Fruit fly (Drosophila melanogaster) whole organism, embryonic: ENCODE results near the gene Gart.
A peak's percentile ranks its signal among the peaks of the same experiment; 100 is the strongest.

Source experiments
- Atf6 ChIP-seq: fragments of 200-800 bp; sonication (Bioruptor generic); IDR thresholded peaks from 2 replicates; pipeline ENCODE4 v1.3.6; 2022; ENCODE audit warnings: missing biosample characterization, missing genetic modification characterization
- Awh ChIP-seq: fragments of 200-800 bp; sonication (Bioruptor generic); IDR thresholded peaks from 2 replicates; pipeline ENCODE4, ENCODE4 v1.3.6; 2022; ENCODE audit warnings: missing biosample characterization, missing genetic modification characterization
- CG10267 ChIP-seq: fragments of 200-800 bp; sonication (Bioruptor generic); optimal IDR thresholded peaks from 2 replicates; lab custom pipeline; 2018; ENCODE audit warnings: missing biosample characterization, mild to moderate bottlenecking, missing genetic modification characterization, moderate library complexity
- CG11247 ChIP-seq: fragments of 200-800 bp; sonication (Bioruptor generic); IDR thresholded peaks from 2 replicates; pipeline ENCODE4 v1.3.6; 2022; ENCODE audit warnings: missing biosample characterization, missing genetic modification characterization
- CG12155 ChIP-seq: fragments of 200-800 bp; sonication (Bioruptor generic); optimal IDR thresholded peaks from 3 replicates; lab custom pipeline; 2016; ENCODE audit warnings: missing biosample characterization, missing genetic modification characterization
- CG13424 ChIP-seq: fragments of 200-800 bp; sonication (Bioruptor generic); optimal IDR thresholded peaks from 2 replicates; lab custom pipeline; 2019; ENCODE audit warnings: missing biosample characterization, mild to moderate bottlenecking, missing genetic modification characterization, moderate library complexity
- CG13894 ChIP-seq: fragments of 200-800 bp; sonication (Bioruptor generic); optimal IDR thresholded peaks from 3 replicates; lab custom pipeline; 2018; ENCODE audit warnings: missing biosample characterization, mild to moderate bottlenecking, missing genetic modification characterization, moderate library complexity
- CG16813 ChIP-seq: fragments of 200-800 bp; sonication (Bioruptor generic); IDR thresholded peaks from 3 replicates; pipeline ENCODE4 v1.3.6; 2022; ENCODE audit warnings: missing biosample characterization, missing genetic modification characterization; ENCODE audit not compliant: partially characterized antibody
- CG17361 ChIP-seq: fragments of 200-800 bp; sonication (Bioruptor generic); IDR thresholded peaks from 3 replicates; pipeline ENCODE4 v1.3.6; 2022; ENCODE audit warnings: missing biosample characterization, missing genetic modification characterization
- CG2889 ChIP-seq: fragments of 200-800 bp; sonication (Bioruptor generic); IDR thresholded peaks from 3 replicates; pipeline ENCODE4 v1.3.6; 2022; ENCODE audit warnings: missing biosample characterization, missing genetic modification characterization
- CG30431 ChIP-seq: fragments of 200-800 bp; sonication (Bioruptor generic); optimal IDR thresholded peaks from 2 replicates; lab custom pipeline; 2017; ENCODE audit warnings: missing biosample characterization, missing genetic modification characterization
- CG31365 ChIP-seq: fragments of 200-800 bp; sonication (Bioruptor generic); optimal IDR thresholded peaks from 2 replicates; lab custom pipeline; 2018; ENCODE audit warnings: missing biosample characterization, mild to moderate bottlenecking, missing genetic modification characterization
- CG32532 ChIP-seq: fragments of 200-800 bp; sonication (Bioruptor generic); IDR thresholded peaks from 2 replicates; pipeline ENCODE4 v1.3.6; 2022; ENCODE audit warnings: missing biosample characterization, missing genetic modification characterization
- CG32772 ChIP-seq: fragments of 200-800 bp; sonication (Bioruptor generic); IDR thresholded peaks from 2 replicates; pipeline ENCODE4 v1.3.6; 2022; ENCODE audit warnings: missing biosample characterization, missing genetic modification characterization
- CG34224 ChIP-seq: fragments of 200-800 bp; sonication (Bioruptor generic); IDR thresholded peaks from 3 replicates; pipeline ENCODE4 v1.3.6; 2022; ENCODE audit warnings: missing biosample characterization, missing genetic modification characterization; ENCODE audit not compliant: partially characterized antibody
- CG34422 ChIP-seq: fragments of 200-800 bp; sonication (Bioruptor generic); IDR thresholded peaks from 3 replicates; pipeline ENCODE4 v1.3.6; 2022; ENCODE audit warnings: missing biosample characterization, missing genetic modification characterization
- CG6175 ChIP-seq: fragments of 200-800 bp; sonication (Bioruptor generic); IDR thresholded peaks from 3 replicates; pipeline ENCODE4 v1.3.6; 2022; ENCODE audit warnings: missing biosample characterization, missing genetic modification characterization
- CG6254 ChIP-seq: fragments of 200-800 bp; sonication (Bioruptor generic); optimal IDR thresholded peaks from 3 replicates; lab custom pipeline; 2017; ENCODE audit warnings: mild to moderate bottlenecking, missing biosample characterization, missing genetic modification reagents, missing genetic modification characterization
- CG6272 ChIP-seq: fragments of 200-800 bp; sonication (Bioruptor generic); IDR thresholded peaks from 2 replicates; pipeline ENCODE4 v1.3.6; 2022; ENCODE audit warnings: missing biosample characterization, missing genetic modification characterization
- CG7839 ChIP-seq: fragments of 200-800 bp; sonication (Bioruptor generic); optimal IDR thresholded peaks from 3 replicates; lab custom pipeline; 2018; ENCODE audit warnings: missing biosample characterization, mild to moderate bottlenecking, missing genetic modification characterization, moderate library complexity
- CG9215 ChIP-seq: fragments of 200-800 bp; sonication (Bioruptor generic); IDR thresholded peaks from 2 replicates; pipeline ENCODE4 v1.3.6; 2022; ENCODE audit warnings: missing biosample characterization, missing genetic modification characterization
- CG9817 ChIP-seq: fragments of 200-800 bp; sonication (Bioruptor generic); optimal IDR thresholded peaks from 2 replicates; lab custom pipeline; 2018; ENCODE audit warnings: missing biosample characterization, mild to moderate bottlenecking, missing genetic modification characterization, moderate library complexity
- HHEX ChIP-seq: fragments of 200-800 bp; sonication (Bioruptor generic); optimal IDR thresholded peaks from 3 replicates; lab custom pipeline; 2017; ENCODE audit warnings: missing biosample characterization, mild to moderate bottlenecking, missing genetic modification characterization, missing genetic modification reagents
- Hr3 ChIP-seq: fragments of 200-800 bp; sonication (Bioruptor generic); optimal IDR thresholded peaks from 3 replicates; lab custom pipeline; 2016; ENCODE audit warnings: missing biosample characterization, missing genetic modification characterization
- Hr78 ChIP-seq, 2 experiments: fragments of 200-800 bp in 1 of 2; fragments of >200 bp in 1 of 2; sonication (Bioruptor generic) in 1 of 2; optimal IDR thresholded peaks; 2 replicates each; lab custom pipeline; 2017 to 2019; ENCODE audit warnings: missing biosample characterization in 2 of 2, missing genetic modification characterization in 2 of 2, mild to moderate bottlenecking in 1 of 2, moderate library complexity in 1 of 2
- Meics ChIP-seq: fragments of 200-800 bp; sonication (Bioruptor generic); optimal IDR thresholded peaks from 2 replicates; lab custom pipeline; 2017; ENCODE audit warnings: missing biosample characterization, mild to moderate bottlenecking, missing genetic modification characterization
- Ravus ChIP-seq: fragments of 200-800 bp; sonication (Bioruptor generic); IDR thresholded peaks from 2 replicates; pipeline ENCODE4 v1.3.6; 2022; ENCODE audit warnings: missing biosample characterization, missing genetic modification characterization
- TFAM ChIP-seq: fragments of 200-800 bp; sonication (Bioruptor generic); optimal IDR thresholded peaks from 2 replicates; lab custom pipeline; 2017; ENCODE audit warnings: missing biosample characterization, missing genetic modification characterization, inconsistent platforms
- Taf1 ChIP-seq: fragments of 200-800 bp; sonication (Bioruptor generic); IDR thresholded peaks from 2 replicates; pipeline ENCODE4 v1.3.6; 2022; ENCODE audit warnings: missing biosample characterization, missing genetic modification characterization
- Xrp1 ChIP-seq: fragments of 200-800 bp; sonication (Bioruptor generic); IDR thresholded peaks from 2 replicates; pipeline ENCODE4 v1.3.6; 2022; ENCODE audit warnings: missing biosample characterization, missing genetic modification characterization
- ac ChIP-seq: fragments of 200-800 bp; sonication (Bioruptor generic); optimal IDR thresholded peaks from 3 replicates; lab custom pipeline; 2017; ENCODE audit warnings: missing biosample characterization, mild to moderate bottlenecking, missing genetic modification characterization
- ara ChIP-seq: fragments of 200-800 bp; sonication (Bioruptor generic); IDR thresholded peaks from 2 replicates; pipeline ENCODE4 v1.3.6; 2022; ENCODE audit warnings: missing biosample characterization, missing genetic modification characterization
- cg ChIP-seq: fragments of 200-800 bp; sonication (Bioruptor generic); optimal IDR thresholded peaks from 3 replicates; lab custom pipeline; 2019; ENCODE audit warnings: missing biosample characterization, mild to moderate bottlenecking, missing genetic modification characterization, moderate library complexity
- chinmo ChIP-seq: fragments of 200-800 bp; sonication (Bioruptor generic); IDR thresholded peaks from 4 replicates; pipeline ENCODE4 v1.3.6; 2022; ENCODE audit warnings: missing biosample characterization, missing genetic modification characterization; ENCODE audit not compliant: partially characterized antibody
- emc ChIP-seq: fragments of 200-800 bp; sonication (Bioruptor generic); optimal IDR thresholded peaks from 2 replicates; lab custom pipeline; 2016; ENCODE audit warnings: missing biosample characterization, missing genetic modification characterization
- eyg ChIP-seq: fragments of 200-800 bp; sonication (Bioruptor generic); optimal IDR thresholded peaks from 3 replicates; lab custom pipeline; 2016; ENCODE audit warnings: missing biosample characterization, missing genetic modification characterization
- fru ChIP-seq: fragments of >200 bp; optimal IDR thresholded peaks from 2 replicates; lab custom pipeline; 2017
- ftz-f1 ChIP-seq: fragments of 200-800 bp; sonication (Bioruptor generic); optimal IDR thresholded peaks from 2 replicates; lab custom pipeline; 2016; ENCODE audit warnings: missing biosample characterization, missing genetic modification characterization
- grn ChIP-seq: fragments of 200-800 bp; sonication (Bioruptor generic); optimal IDR thresholded peaks from 3 replicates; lab custom pipeline; 2017; ENCODE audit warnings: missing biosample characterization, missing genetic modification characterization
- gro ChIP-seq: fragments of 200-800 bp; sonication (Bioruptor generic); optimal IDR thresholded peaks from 2 replicates; lab custom pipeline; 2016; ENCODE audit warnings: missing biosample characterization, missing genetic modification characterization
- her ChIP-seq: fragments of 200-800 bp; sonication (Bioruptor generic); optimal IDR thresholded peaks from 2 replicates; lab custom pipeline; 2016; ENCODE audit warnings: missing biosample characterization, missing genetic modification characterization
- lab ChIP-seq: fragments of 200-800 bp; sonication (Bioruptor generic); optimal IDR thresholded peaks from 3 replicates; lab custom pipeline; 2017; ENCODE audit warnings: missing biosample characterization, missing genetic modification characterization, mild to moderate bottlenecking, moderate library complexity, missing genetic modification reagents
- maf-S ChIP-seq: fragments of 200-800 bp; sonication (Bioruptor generic); optimal IDR thresholded peaks from 2 replicates; lab custom pipeline; 2016; ENCODE audit warnings: missing biosample characterization, missing genetic modification characterization
- nau ChIP-seq: fragments of 200-800 bp; sonication (Bioruptor generic); optimal IDR thresholded peaks from 3 replicates; lab custom pipeline; 2017; ENCODE audit warnings: missing biosample characterization, mild to moderate bottlenecking, missing genetic modification characterization, missing genetic modification reagents
- sens ChIP-seq: fragments of 200-800 bp; sonication (Bioruptor generic); peaks from one replicate; lab custom pipeline; 2016; ENCODE audit warnings: missing biosample characterization, missing genetic modification characterization
- slou ChIP-seq: fragments of 200-800 bp; sonication (Bioruptor generic); optimal IDR thresholded peaks from 3 replicates; lab custom pipeline; 2016; ENCODE audit warnings: missing biosample characterization, missing genetic modification characterization
- stc ChIP-seq: fragments of 200-800 bp; sonication (Bioruptor generic); IDR thresholded peaks from 2 replicates; pipeline ENCODE4 v1.3.6; 2022; ENCODE audit warnings: missing biosample characterization, missing genetic modification characterization
- sug ChIP-seq: fragments of 200-800 bp; optimal IDR thresholded peaks from 2 replicates; lab custom pipeline; 2019; ENCODE audit warnings: missing biosample characterization, mild to moderate bottlenecking, missing genetic modification characterization, moderate library complexity
- toy ChIP-seq: fragments of 200-800 bp; sonication (Bioruptor generic); IDR thresholded peaks from 2 replicates; pipeline ENCODE4 v1.3.6; 2022; ENCODE audit warnings: missing biosample characterization, missing genetic modification characterization
- vnd ChIP-seq: fragments of 200-800 bp; sonication (Bioruptor generic); IDR thresholded peaks from 3 replicates; pipeline ENCODE4 v1.3.6; 2022; ENCODE audit warnings: missing biosample characterization, missing genetic modification characterization; ENCODE audit not compliant: partially characterized antibody
- z ChIP-seq: fragments of 200-800 bp; sonication (Bioruptor generic); IDR thresholded peaks from 3 replicates; pipeline ENCODE4 v1.3.6; 2022; ENCODE audit warnings: missing biosample characterization, missing genetic modification characterization

Gene Gart

DNA sequence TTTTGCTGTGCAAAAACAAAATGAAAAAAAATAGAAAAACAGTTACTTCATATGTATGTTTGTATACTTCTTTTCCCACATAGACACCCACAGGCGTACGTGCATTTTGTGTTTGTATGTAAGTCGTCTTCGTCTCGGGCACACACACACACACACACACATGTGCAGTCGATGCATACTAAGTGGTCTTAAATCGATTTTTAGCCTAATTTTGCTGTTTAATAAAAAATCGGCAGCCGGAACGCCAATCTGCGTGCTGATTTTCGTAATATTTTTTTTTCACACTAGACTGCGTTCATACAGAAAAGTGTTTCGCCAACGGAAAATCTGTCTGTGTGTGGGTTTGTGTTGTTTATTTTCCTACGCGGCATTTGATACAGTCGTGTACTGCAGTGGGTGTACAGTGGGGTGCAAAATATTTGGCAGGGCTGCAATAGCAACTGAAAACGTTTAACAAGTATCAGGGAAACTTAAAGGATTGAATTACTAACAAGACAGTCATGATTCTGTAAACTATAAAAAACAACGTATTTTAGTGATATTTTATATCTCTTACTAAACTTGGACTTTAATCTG, 9.5 kb upstream of the Gart start (continued):
- TF ChIP-seq her (GFP tag; lab: Kevin White, UChicago) (peak; percentile 35), z (GFP tag; lab: Robert Waterston, UW) (no peak), CG34422 (peak; percentile 61; the same call in 1 of the 3 replicates), cg (peak; percentile 97), Hr3 (no peak), sug (tag; lab: Kevin White, UChicago) (peak; percentile 9), slou (GFP tag; lab: Kevin White, UChicago) (no peak), CG6272 (GFP tag; lab: Robert Waterston, UW) (no peak), sens (GFP tag; lab: Kevin White, UChicago) (peak; percentile 92), ftz-f1 (GFP tag; lab: Kevin White, UChicago) (no peak), Taf1 (GFP tag; lab: Robert Waterston, UW) (no peak), CG9817 (tag; lab: Kevin White, UChicago) (no peak), CG17361 (GFP tag; lab: Robert Waterston, UW) (no peak), CG30431 (GFP tag; lab: Kevin White, UChicago) (no peak), CG6175 (no peak), ara (no peak), CG13894 (no peak), HHEX (GFP tag; lab: Kevin White, UChicago) (peak; percentile 51), Atf6 (GFP tag; lab: Robert Waterston, UW) (peak; percentile 62), eyg (GFP tag; lab: Kevin White, UChicago) (peak; percentile 25), toy (no peak), CG31365 (tag; lab: Kevin White, UChicago) (no peak), CG11247 (GFP tag; lab: Robert Waterston, UW) (no peak), CG7839 (tag; lab: Kevin White, UChicago) (no peak), Meics (GFP tag; lab: Kevin White, UChicago) (peak; percentile 53), CG6254 (GFP tag; lab: Kevin White, UChicago) (no peak), nau (GFP tag; lab: Kevin White, UChicago) (no peak), chinmo (peak; percentile 92), Xrp1 (GFP tag; lab: Robert Waterston, UW) (peak; percentile 61), CG12155 (peak; percentile 29), emc (GFP tag; lab: Kevin White, UChicago) (no peak), vnd (GFP tag; lab: Robert Waterston, UW) (no peak), CG32532 (GFP tag; lab: Robert Waterston, UW) (peak; percentile 65), grn (GFP tag; lab: Kevin White, UChicago) (no peak), lab (GFP tag; lab: Kevin White, UChicago) (no peak), Hr78 (GFP tag; optimal IDR thresholded peaks at IDR 0.05; lab: Kevin White, UChicago) (no peak), CG34224 (no peak), CG2889 (no peak), CG13424 (tag; lab: Kevin White, UChicago) (peak; percentile 24), Ravus (GFP tag; lab: Robert Waterston, UW) (no peak), CG32772 (GFP tag; lab: Robert Waterston, UW) (no peak), CG9215 (GFP tag; lab: Robert Waterston, UW) (no peak), maf-S (GFP tag; lab: Kevin White, UChicago) (peak; percentile 14), CG16813 (GFP tag; lab: Robert Waterston, UW) (no peak), ac (GFP tag; lab: Kevin White, UChicago) (no peak), Awh (GFP tag; lab: Robert Waterston, UW) (no peak), stc (GFP tag; lab: Robert Waterston, UW) (no peak), gro (GFP tag; lab: Kevin White, UChicago) (peak; percentile 55), TFAM (GFP tag; lab: Kevin White, UChicago) (no peak), CG10267 (tag; lab: Kevin White, UChicago) (no peak), fru (lab: Kevin White, UChicago) (no peak)
